Worm (Caenorhabditis elegans): ENCODE results near the gene ttll-12.

- TF ChIP-seq elt-3 (tag; optimal IDR thresholded peaks at IDR 0.05) (no peak), egl-27 (tag; optimal IDR thresholded peaks at IDR 0.05) (no peak), lin-13 (GFP tag; optimal IDR thresholded peaks at IDR 0.05) (no peak), unc-62 (GFP tag; optimal IDR thresholded peaks at IDR 0.05) (no peak), ama-1 (optimal IDR thresholded peaks at IDR 0.05) (no peak), nhr-237 (tag; optimal IDR thresholded peaks at IDR 0.05) (no peak)
Observed at ce11 chrII:9345116-9345515, 6.3 kb downstream of the ttll-12 start.
